Worm (Caenorhabditis elegans) whole organism, early embryonic: ENCODE measurements around the gene T27A10.5.

Experiments used
- B0310.2 ChIP-seq: sonication (generic microtip); optimal IDR thresholded peaks from 2 replicates; lab custom pipeline; 2016; ENCODE audit warnings: mild to moderate bottlenecking, missing genetic modification characterization, missing compliant biosample characterization
- F13C5.2 ChIP-seq: sonication (generic microtip); optimal IDR thresholded peaks from 2 replicates; lab custom pipeline; 2017; ENCODE audit warnings: mild to moderate bottlenecking, missing genetic modification characterization, inconsistent platforms, missing compliant biosample characterization
- aly-1 ChIP-seq: sonication (generic microtip); optimal IDR thresholded peaks from 2 replicates; lab custom pipeline; 2016; ENCODE audit warnings: missing genetic modification characterization, missing compliant biosample characterization
- ama-1 ChIP-seq: fragments of 150-350 bp; optimal IDR thresholded peaks from 2 replicates; lab custom pipeline; 2014
- ceh-13 ChIP-seq: fragments of 200-800 bp; sonication (Bioruptor generic); optimal IDR thresholded peaks from 2 replicates; lab custom pipeline; 2018; ENCODE audit warnings: mild to moderate bottlenecking, missing genetic modification characterization, missing compliant biosample characterization
- ceh-36 ChIP-seq: sonication (generic microtip); optimal IDR thresholded peaks from 2 replicates; lab custom pipeline; 2016; ENCODE audit warnings: missing genetic modification characterization, inconsistent platforms, missing compliant biosample characterization
- ets-7 ChIP-seq: sonication (generic microtip); optimal IDR thresholded peaks from 2 replicates; lab custom pipeline; 2016; ENCODE audit warnings: missing genotype, missing genetic modification characterization, missing compliant biosample characterization
- flt-1 ChIP-seq: fragments of 200-800 bp; sonication (Bioruptor generic); IDR thresholded peaks from 2 replicates; pipeline ENCODE4 v1.3.6; 2022; ENCODE audit warnings: missing genetic modification characterization, missing compliant biosample characterization
- hmbx-1 ChIP-seq: sonication (generic microtip); optimal IDR thresholded peaks from 2 replicates; lab custom pipeline; 2016; ENCODE audit warnings: mild to moderate bottlenecking, missing genetic modification characterization, missing compliant biosample characterization
- hmg-4 ChIP-seq: fragments of 200-800 bp; sonication (Bioruptor generic); optimal IDR thresholded peaks from 2 replicates; lab custom pipeline; 2018; ENCODE audit warnings: mild to moderate bottlenecking, missing genetic modification characterization, missing compliant biosample characterization
- hnd-1 ChIP-seq: sonication (generic microtip); optimal IDR thresholded peaks from 2 replicates; lab custom pipeline; 2016; ENCODE audit warnings: missing genetic modification characterization, missing compliant biosample characterization
- pes-1 ChIP-seq: fragments of 200-800 bp; sonication (Bioruptor generic); IDR thresholded peaks from 2 replicates; pipeline ENCODE4 v1.3.6; 2022; ENCODE audit warnings: missing genetic modification reagents, missing genetic modification characterization, missing compliant biosample characterization
- scrt-1 ChIP-seq: fragments of 200-800 bp; sonication (Bioruptor generic); IDR thresholded peaks from 2 replicates; pipeline ENCODE4 v1.3.6; 2022; ENCODE audit warnings: missing genetic modification characterization, missing compliant biosample characterization
- sea-1 ChIP-seq: fragments of 200-800 bp; sonication (Bioruptor generic); conservative IDR thresholded peaks from 2 replicates; pipeline ENCODE4 v1.3.6; 2022; ENCODE audit warnings: missing genetic modification characterization, missing compliant biosample characterization
- tbx-11 ChIP-seq: fragments of 200-800 bp; sonication (Bioruptor generic); IDR thresholded peaks from 2 replicates; pipeline ENCODE4 v1.3.6; 2022; ENCODE audit warnings: missing genetic modification characterization, missing compliant biosample characterization
- tbx-37 ChIP-seq: fragments of 200-800 bp; sonication (Bioruptor generic); conservative IDR thresholded peaks from 2 replicates; pipeline ENCODE4 v1.3.6; 2022; ENCODE audit warnings: missing genetic modification reagents, missing genetic modification characterization, missing compliant biosample characterization
- tra-4 ChIP-seq: sonication (generic microtip); optimal IDR thresholded peaks from 2 replicates; lab custom pipeline; 2017; ENCODE audit warnings: missing genetic modification characterization, missing compliant biosample characterization

T27A10.5 gene

ce11 chrX:3601531-3601930 lies 28.1 kb upstream of the T27A10.5 start, which contains the start of gene C18B2.3:
TSS of gene C18B2.3 (plus strand) at chrX:3601831.
- TF ChIP-seq ets-7 (tag; lab: Kevin White, UChicago) = no peak
- TF ChIP-seq aly-1 (tag; lab: Kevin White, UChicago) = no peak
- TF ChIP-seq hmg-4 = no peak
- no peak for TF ChIP-seq tbx-37 (GFP tag; lab: Robert Waterston, UW)
- no peak for TF ChIP-seq flt-1 (GFP tag; lab: Robert Waterston, UW)
- TF ChIP-seq tra-4 (tag; lab: Kevin White, UChicago) = no peak
- TF ChIP-seq F13C5.2 (tag; lab: Kevin White, UChicago) = no peak
- no peak for TF ChIP-seq B0310.2 (tag; lab: Kevin White, UChicago)
- TF ChIP-seq ama-1 = no peak
- TF ChIP-seq tbx-11 (GFP tag; lab: Robert Waterston, UW) = no peak
- no peak for TF ChIP-seq scrt-1 (GFP tag; lab: Robert Waterston, UW)
- TF ChIP-seq pes-1 (GFP tag; lab: Robert Waterston, UW) = no peak
- no peak for TF ChIP-seq hnd-1
- no peak for TF ChIP-seq sea-1
- TF ChIP-seq ceh-13 (GFP tag; lab: Kevin White, UChicago) = no peak

- TF ChIP-seq hmg-4 (no peak), aly-1 (tag; lab: Kevin White, UChicago) (no peak), ceh-13 (GFP tag; lab: Kevin White, UChicago) (no peak), sea-1 (no peak), pes-1 (GFP tag; lab: Robert Waterston, UW) (no peak), ama-1 (no peak), flt-1 (GFP tag; lab: Robert Waterston, UW) (no peak), hnd-1 (no peak), tbx-37 (GFP tag; lab: Robert Waterston, UW) (no peak), tra-4 (tag; lab: Kevin White, UChicago) (no peak)
Observed at ce11 chrX:3600390-3600789, 27.0 kb upstream of the T27A10.5 start, which contains the start of gene cgr-1. TSS of gene cgr-1 (minus strand) at chrX:3600457.

- no peak for TF ChIP-seq pes-1 (GFP tag; lab: Robert Waterston, UW)
- no peak for TF ChIP-seq ama-1
- no peak for TF ChIP-seq aly-1 (tag; lab: Kevin White, UChicago)
- no peak for TF ChIP-seq ets-7 (tag; lab: Kevin White, UChicago)
- TF ChIP-seq hmg-4 = no peak
- TF ChIP-seq B0310.2 (tag; lab: Kevin White, UChicago) = no peak
- no peak for TF ChIP-seq sea-1
- no peak for TF ChIP-seq tbx-37 (GFP tag; lab: Robert Waterston, UW)
- no peak for TF ChIP-seq tra-4 (tag; lab: Kevin White, UChicago)
- no peak for TF ChIP-seq ceh-13 (GFP tag; lab: Kevin White, UChicago)
- no peak for TF ChIP-seq F13C5.2 (tag; lab: Kevin White, UChicago)
- TF ChIP-seq hnd-1 = no peak
- TF ChIP-seq ceh-36 (tag; lab: Kevin White, UChicago) = no peak
- no peak for TF ChIP-seq tbx-11 (GFP tag; lab: Robert Waterston, UW)
Observed at ce11 chrX:3599860-3600259, 26.5 kb upstream of the T27A10.5 start.

ce11 chrX:3596967-3597366 lies 23.6 kb upstream of the T27A10.5 start:
- TF ChIP-seq hmbx-1 (tag; lab: Kevin White, UChicago) = no peak
- TF ChIP-seq hmg-4 = no peak
- TF ChIP-seq sea-1 = no peak
- TF ChIP-seq F13C5.2 (tag; lab: Kevin White, UChicago) = no peak
- TF ChIP-seq ets-7 (tag; lab: Kevin White, UChicago) = no peak
- TF ChIP-seq ama-1 = no peak
- TF ChIP-seq pes-1 (GFP tag; lab: Robert Waterston, UW) = no peak
- no peak for TF ChIP-seq B0310.2 (tag; lab: Kevin White, UChicago)
- TF ChIP-seq tbx-11 (GFP tag; lab: Robert Waterston, UW) = no peak
- no peak for TF ChIP-seq tbx-37 (GFP tag; lab: Robert Waterston, UW)
- TF ChIP-seq ceh-13 (GFP tag; lab: Kevin White, UChicago) = no peak
- no peak for TF ChIP-seq hnd-1
- no peak for TF ChIP-seq ceh-36 (tag; lab: Kevin White, UChicago)
- no peak for TF ChIP-seq flt-1 (GFP tag; lab: Robert Waterston, UW)
- no peak for TF ChIP-seq scrt-1 (GFP tag; lab: Robert Waterston, UW)
- TF ChIP-seq tra-4 (tag; lab: Kevin White, UChicago) = no peak
- no peak for TF ChIP-seq aly-1 (tag; lab: Kevin White, UChicago)

ce11 chrX:3596303-3596772 lies 23.0 kb upstream of the T27A10.5 start, which contains the start of gene T27A10.6:
TSS of gene T27A10.6 (minus strand) at chrX:3596353.
- TF ChIP-seq pes-1 (GFP tag; lab: Robert Waterston, UW) (no peak), tbx-37 (GFP tag; lab: Robert Waterston, UW) (no peak), tbx-11 (GFP tag; lab: Robert Waterston, UW) (no peak), F13C5.2 (tag; lab: Kevin White, UChicago) (no peak), ceh-13 (GFP tag; lab: Kevin White, UChicago) (no peak), hmg-4 (no peak)

- TF ChIP-seq ama-1 = no peak
- no peak for TF ChIP-seq flt-1 (GFP tag; lab: Robert Waterston, UW)
- TF ChIP-seq tbx-11 (GFP tag; lab: Robert Waterston, UW) = no peak
- TF ChIP-seq ets-7 (tag; lab: Kevin White, UChicago) = no peak
- TF ChIP-seq sea-1 = no peak
- TF ChIP-seq aly-1 (tag; lab: Kevin White, UChicago) = no peak
- no peak for TF ChIP-seq hmg-4
- TF ChIP-seq hmbx-1 (tag; lab: Kevin White, UChicago) = no peak
- TF ChIP-seq tbx-37 (GFP tag; lab: Robert Waterston, UW) = no peak
- TF ChIP-seq tra-4 (tag; lab: Kevin White, UChicago) = no peak
- no peak for TF ChIP-seq ceh-13 (GFP tag; lab: Kevin White, UChicago)
Observed at ce11 chrX:3590510-3590909, 17.1 kb upstream of the T27A10.5 start.

ce11 chrX:3585625-3586024 lies 12.2 kb upstream of the T27A10.5 start, which contains the start of gene T27A10.2:
TSS of gene T27A10.2 (plus strand) at chrX:3585957.
- no peak for TF ChIP-seq scrt-1 (GFP tag; lab: Robert Waterston, UW)
- TF ChIP-seq pes-1 (GFP tag; lab: Robert Waterston, UW) = no peak
- no peak for TF ChIP-seq tbx-37 (GFP tag; lab: Robert Waterston, UW)
- no peak for TF ChIP-seq hmg-4
- TF ChIP-seq B0310.2 (tag; lab: Kevin White, UChicago) = no peak
- no peak for TF ChIP-seq ceh-36 (tag; lab: Kevin White, UChicago)
- no peak for TF ChIP-seq tra-4 (tag; lab: Kevin White, UChicago)
- no peak for TF ChIP-seq hmbx-1 (tag; lab: Kevin White, UChicago)
